Worm (Caenorhabditis elegans): Measurements from ENCODE around the gene copb-1.

Gene copb-1

DNA sequence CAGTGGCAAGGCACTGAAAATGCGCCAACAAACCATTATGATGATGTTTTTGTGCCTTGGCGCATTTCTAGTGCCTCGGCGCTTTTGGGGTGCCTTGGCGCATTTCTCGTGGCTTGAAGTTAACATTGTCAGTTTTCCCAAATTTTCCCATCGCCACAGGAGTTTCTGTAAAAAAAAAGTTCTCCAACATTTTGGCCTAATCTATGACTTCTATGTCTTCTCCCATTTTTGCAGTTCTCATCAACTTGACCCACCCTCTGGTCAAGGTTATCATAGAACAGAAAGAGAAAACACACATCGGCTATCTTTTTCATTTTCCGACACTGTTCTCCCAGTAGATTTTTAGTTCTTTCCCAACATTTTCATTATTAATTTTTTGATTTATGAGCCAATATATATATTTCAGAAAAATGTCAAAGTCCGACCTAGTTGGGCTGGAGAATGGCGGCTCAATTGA is 40.1 kb upstream of the copb-1 start, which contains the start of the genes B0454.26 and B0454.5:
Gene B0454.26 (minus strand): TSS at position 101 of the 457 bp plus-strand sequence.
Gene B0454.5 (plus strand): TSS at position 407 of the 457 bp plus-strand sequence.
- TF ChIP-seq nhr-21 (tag; optimal IDR thresholded peaks at IDR 0.05) (no peak), ceh-82 (tag; optimal IDR thresholded peaks at IDR 0.05) (no peak), zag-1 (tag; optimal IDR thresholded peaks at IDR 0.05) (no peak), aly-2 (tag; optimal IDR thresholded peaks at IDR 0.05) (no peak), F13H6.1 (tag; optimal IDR thresholded peaks at IDR 0.05) (no peak), crh-2 (tag; optimal IDR thresholded peaks at IDR 0.05) (no peak), ztf-11 (tag; optimal IDR thresholded peaks at IDR 0.05) (no peak), blmp-1 (tag; optimal IDR thresholded peaks at IDR 0.05; ENCODE audit: insufficient read depth) (no peak), nhr-23 (tag; optimal IDR thresholded peaks at IDR 0.05) (no peak), snpc-4 (tag; optimal IDR thresholded peaks at IDR 0.05) (no peak), skn-1 (tag; optimal IDR thresholded peaks at IDR 0.05) (no peak), mdl-1 (tag; optimal IDR thresholded peaks at IDR 0.05) (no peak), Y55F3AM.14 (GFP tag; optimal IDR thresholded peaks at IDR 0.05) (no peak), elt-1 (tag; optimal IDR thresholded peaks at IDR 0.05) (no peak), elt-3 (tag; optimal IDR thresholded peaks at IDR 0.05) (no peak), sma-3 (GFP tag; optimal IDR thresholded peaks at IDR 0.05) (no peak), nhr-11 (tag; optimal IDR thresholded peaks at IDR 0.05) (no peak), ceh-16 (tag; optimal IDR thresholded peaks at IDR 0.05) (no peak), ztf-1 (GFP tag; conservative IDR thresholded peaks at IDR 0.05) (no peak)

DNA sequence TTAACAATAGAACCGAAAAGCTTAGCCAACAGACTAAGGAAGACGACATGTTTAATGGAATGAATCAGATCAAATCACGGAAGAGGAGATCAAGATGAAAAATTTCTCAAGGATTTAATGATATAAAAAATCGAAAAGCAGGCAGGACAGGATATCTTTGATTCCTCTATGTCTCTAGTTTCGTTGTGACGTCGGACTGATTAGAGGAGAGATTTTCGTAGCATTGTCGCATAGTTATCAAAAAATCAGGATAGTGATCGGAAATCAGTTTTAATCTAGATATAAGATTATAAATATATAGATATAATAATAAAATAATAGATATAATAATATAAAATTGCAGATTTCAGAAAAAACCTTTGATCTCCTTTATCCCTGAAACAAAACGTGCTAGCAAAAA is 35.2 kb upstream of the copb-1 start, which contains the start of gene B0454.8:
Gene B0454.8 (minus strand): TSS at position 101 of the 400 bp plus-strand sequence.
- TF ChIP-seq F13H6.1 (tag; optimal IDR thresholded peaks at IDR 0.05) (no peak), aly-2 (tag; optimal IDR thresholded peaks at IDR 0.05) (no peak), alr-1 (tag; optimal IDR thresholded peaks at IDR 0.05) (no peak), R02D3.7 (tag; optimal IDR thresholded peaks at IDR 0.05) (no peak), blmp-1 (tag; optimal IDR thresholded peaks at IDR 0.05; ENCODE audit: insufficient read depth) (no peak), elt-3 (tag; optimal IDR thresholded peaks at IDR 0.05) (no peak)

DNA sequence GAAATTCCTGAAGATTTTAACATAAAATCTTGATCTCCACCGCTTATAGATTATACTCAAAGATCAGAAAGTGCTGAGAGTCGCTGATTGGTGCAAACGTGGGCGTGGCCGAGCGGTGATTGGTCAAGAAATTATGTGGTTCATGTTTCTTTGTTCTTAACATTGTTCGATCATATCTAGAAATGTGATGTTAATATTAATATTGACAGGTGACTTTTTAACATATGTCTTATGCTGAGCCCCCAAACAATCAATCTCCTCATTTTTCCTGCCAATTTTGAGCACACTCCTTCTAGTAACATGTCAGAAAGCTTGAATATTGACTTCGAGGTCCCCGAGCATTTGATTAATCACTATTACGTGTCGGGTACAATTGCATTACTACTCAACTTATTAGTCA is 34.6 kb upstream of the copb-1 start, which contains the start of gene sri-29:
Gene sri-29 (plus strand): TSS at position 301 of the 400 bp plus-strand sequence.
- no peak for TF ChIP-seq zag-1 (tag; optimal IDR thresholded peaks at IDR 0.05)
- TF ChIP-seq alr-1 (tag; optimal IDR thresholded peaks at IDR 0.05) = no peak
- TF ChIP-seq blmp-1 (tag; optimal IDR thresholded peaks at IDR 0.05; ENCODE audit: insufficient read depth) = no peak
- no peak for TF ChIP-seq lin-11 (tag; optimal IDR thresholded peaks at IDR 0.05)
- no peak for TF ChIP-seq ama-1 (optimal IDR thresholded peaks at IDR 0.05)

DNA sequence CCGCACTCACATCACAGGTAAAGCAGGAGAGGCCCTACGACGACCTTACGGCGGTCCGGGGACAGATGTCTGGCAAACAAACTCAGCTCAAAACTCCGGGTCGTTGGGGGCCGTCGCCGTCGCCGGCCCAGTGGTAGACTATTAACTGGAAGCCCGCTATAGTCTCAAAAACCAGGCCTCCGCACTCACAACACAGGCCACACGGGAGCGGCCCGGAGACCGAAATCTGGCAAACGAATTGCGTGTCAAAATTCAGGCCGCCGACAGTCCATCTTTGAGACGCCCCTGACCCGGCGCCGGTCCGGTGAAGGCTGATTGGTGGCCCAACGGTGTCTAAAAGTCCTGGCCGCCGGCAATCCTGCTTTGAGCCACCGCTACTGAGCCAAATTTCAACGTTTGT is 33.2 kb upstream of the copb-1 start:
- no peak for TF ChIP-seq sma-9 (GFP tag; optimal IDR thresholded peaks at IDR 0.05)
- TF ChIP-seq sma-9 (tag; optimal IDR thresholded peaks at IDR 0.05) = no peak
- TF ChIP-seq mbf-1 (tag; optimal IDR thresholded peaks at IDR 0.05) = no peak
- TF ChIP-seq unc-62 (GFP tag; optimal IDR thresholded peaks at IDR 0.05) = no peak
- no peak for TF ChIP-seq Y55F3AM.14 (GFP tag; optimal IDR thresholded peaks at IDR 0.05)
- no peak for TF ChIP-seq nhr-6 (tag; optimal IDR thresholded peaks at IDR 0.05)
- no peak for TF ChIP-seq C34F6.9 (tag; optimal IDR thresholded peaks at IDR 0.05)
- no peak for TF ChIP-seq blmp-1 (tag; optimal IDR thresholded peaks at IDR 0.05; ENCODE audit: insufficient read depth)
- no peak for TF ChIP-seq R02D3.7 (tag; optimal IDR thresholded peaks at IDR 0.05)

DNA sequence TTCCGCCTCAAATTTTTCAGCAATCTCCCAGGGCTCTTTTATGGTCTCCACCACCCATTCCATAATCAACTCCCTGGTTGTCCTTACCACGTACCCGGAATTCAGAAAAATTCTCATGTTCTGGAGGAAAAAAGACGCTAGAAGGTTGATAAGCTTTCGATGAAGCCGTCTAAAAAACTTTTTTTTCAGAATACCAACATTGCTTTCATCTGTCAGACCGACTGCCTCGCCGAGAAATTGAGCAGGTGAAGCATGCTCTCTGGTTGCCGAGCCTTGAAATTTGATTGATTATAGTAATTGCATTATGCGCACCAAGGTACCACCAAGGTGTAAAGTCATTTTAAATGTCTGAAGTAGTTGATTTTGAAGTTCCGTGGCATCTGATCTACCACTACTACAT is 32.7 kb upstream of the copb-1 start, which contains the start of gene sri-30:
Gene sri-30 (plus strand): TSS at position 301 of the 400 bp plus-strand sequence.
- no peak for TF ChIP-seq dmd-4 (tag; optimal IDR thresholded peaks at IDR 0.05)

DNA sequence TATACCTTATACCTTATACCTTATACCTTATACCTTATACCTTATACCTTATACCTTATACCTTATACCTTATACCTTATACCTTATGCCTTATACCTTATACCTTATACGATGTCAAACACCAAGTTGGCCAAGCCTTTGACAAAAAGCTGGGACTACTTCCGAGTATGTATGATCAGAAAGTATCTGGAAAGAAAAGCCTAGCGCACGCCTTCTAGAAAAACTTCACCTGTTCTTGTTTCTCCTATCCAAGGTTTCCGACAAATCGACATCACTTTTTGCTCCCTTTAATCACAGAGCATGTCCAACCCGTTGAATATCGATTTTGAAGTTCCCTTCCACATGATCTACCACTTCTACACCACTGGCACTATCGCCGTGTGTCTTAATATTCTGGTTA is 30.2 kb upstream of the copb-1 start, which contains the start of gene sri-28:
Gene sri-28 (plus strand): TSS at position 301 of the 400 bp plus-strand sequence.
- TF ChIP-seq zag-1 (tag; optimal IDR thresholded peaks at IDR 0.05) (no peak), mbf-1 (tag; optimal IDR thresholded peaks at IDR 0.05) (no peak), lsy-2 (tag; optimal IDR thresholded peaks at IDR 0.05) (no peak), nhr-237 (tag; optimal IDR thresholded peaks at IDR 0.05) (no peak), nhr-12 (tag; optimal IDR thresholded peaks at IDR 0.05) (no peak)

All from whole organism, L2 larva.